Worm (Caenorhabditis elegans) whole organism, L2 larva: Measurements from ENCODE around the gene itsn-1.

Source experiments
- Y55F3AM.14 ChIP-seq: fragments of 200-800 bp; sonication (Bioruptor generic); optimal IDR thresholded peaks from 2 replicates; lab custom pipeline; 2018; ENCODE audit warnings: mild to moderate bottlenecking, missing genetic modification characterization, missing compliant biosample characterization
- ceh-82 ChIP-seq: fragments of 150-350 bp; optimal IDR thresholded peaks from 2 replicates; lab custom pipeline; 2014; ENCODE audit warnings: missing biosample characterization, missing genetic modification characterization
- fos-1 ChIP-seq: fragments of 150-350 bp; optimal IDR thresholded peaks from 2 replicates; lab custom pipeline; 2014; ENCODE audit warnings: missing biosample characterization, missing genetic modification characterization
- mdl-1 ChIP-seq, 2 experiments: fragments of 150-350 bp in 1 of 2; sonication (generic microtip) in 1 of 2; optimal IDR thresholded peaks; 2 replicates each; lab custom pipeline; 2017; ENCODE audit warnings: missing biosample characterization in 2 of 2, missing genetic modification characterization in 2 of 2
- nhr-11 ChIP-seq: fragments of 150-350 bp; optimal IDR thresholded peaks from 2 replicates; lab custom pipeline; 2014; ENCODE audit warnings: missing biosample characterization, missing genetic modification characterization
- nhr-12 ChIP-seq: fragments of 150-350 bp; optimal IDR thresholded peaks from 2 replicates; lab custom pipeline; 2014; ENCODE audit warnings: missing biosample characterization, missing genetic modification characterization
- nhr-237 ChIP-seq: fragments of 150-350 bp; optimal IDR thresholded peaks from 2 replicates; lab custom pipeline; 2014; ENCODE audit warnings: missing biosample characterization, missing genetic modification characterization
- nhr-77 ChIP-seq: fragments of 150-350 bp; optimal IDR thresholded peaks from 2 replicates; lab custom pipeline; 2014; ENCODE audit warnings: missing biosample characterization, missing genetic modification characterization
- skn-1 ChIP-seq: sonication (generic microtip); optimal IDR thresholded peaks from 2 replicates; lab custom pipeline; 2017; ENCODE audit warnings: missing biosample characterization, missing genetic modification characterization
- sma-3 ChIP-seq: sonication (generic microtip); optimal IDR thresholded peaks from 2 replicates; lab custom pipeline; 2016; ENCODE audit warnings: missing genetic modification reagents, missing genetic modification characterization, missing compliant biosample characterization
- snpc-4 ChIP-seq: fragments of 150-350 bp; optimal IDR thresholded peaks from 2 replicates; lab custom pipeline; 2014; ENCODE audit warnings: missing biosample characterization, missing genetic modification characterization
- unc-62 ChIP-seq: fragments of 150-350 bp; optimal IDR thresholded peaks from 2 replicates; lab custom pipeline; 2014; ENCODE audit warnings: missing biosample characterization, missing genetic modification reagents, missing genetic modification characterization
- ztf-4 ChIP-seq: fragments of 150-350 bp; optimal IDR thresholded peaks from 2 replicates; lab custom pipeline; 2014; ENCODE audit warnings: missing biosample characterization, missing genetic modification characterization

DNA sequence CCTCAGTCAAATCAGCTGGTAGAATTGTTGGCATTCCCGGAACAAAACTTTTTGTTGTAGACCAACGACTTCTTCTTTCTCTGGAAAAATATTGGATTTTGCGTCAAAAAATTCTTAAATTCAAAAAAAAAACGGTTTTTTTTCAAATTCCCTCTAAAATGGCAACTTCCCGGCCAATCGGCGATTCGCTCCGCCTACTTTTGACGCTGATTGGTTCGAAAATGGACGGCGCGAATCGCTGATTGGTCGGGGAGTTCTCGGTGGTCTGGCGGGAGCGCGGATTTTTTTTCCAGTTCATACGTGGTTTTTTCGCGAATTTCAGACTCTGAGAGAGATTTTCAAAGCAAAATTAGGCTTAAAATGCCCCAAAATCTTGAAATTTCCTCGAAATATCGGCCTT is 10.7 kb upstream of the itsn-1 start:
- TF ChIP-seq nhr-12 (tag; lab: Kevin White, UChicago) (no peak), nhr-77 (tag; lab: Kevin White, UChicago) (no peak), fos-1 (tag; lab: Kevin White, UChicago) (no peak), sma-3 (no peak), nhr-237 (no peak), skn-1 (tag; lab: Kevin White, UChicago) (no peak), ztf-4 (tag; lab: Kevin White, UChicago) (no peak), ceh-82 (no peak), mdl-1 (tag; optimal IDR thresholded peaks at IDR 0.05; lab: Kevin White, UChicago) (no peak), unc-62 (GFP tag; lab: Kevin White, UChicago) (no peak), snpc-4 (tag; lab: Kevin White, UChicago) (no peak), Y55F3AM.14 (GFP tag; lab: Kevin White, UChicago) (no peak), nhr-11 (tag; lab: Kevin White, UChicago) (no peak)
